Fruit fly (Drosophila melanogaster): ENCODE results near the gene CG43349.

- no peak for TF ChIP-seq pan (optimal IDR thresholded peaks at IDR 0.05)
- TF ChIP-seq CG8478 (optimal IDR thresholded peaks at IDR 0.05) = no peak
- no peak for TF ChIP-seq usp (GFP tag; optimal IDR thresholded peaks at IDR 0.05)
These were observed 30.7 kb downstream of the CG43349 start for dm6 chr2L:1230691-1231090.
